Fruit fly (Drosophila melanogaster): ENCODE results near the gene CG42717.

The CG42717 gene

DNA sequence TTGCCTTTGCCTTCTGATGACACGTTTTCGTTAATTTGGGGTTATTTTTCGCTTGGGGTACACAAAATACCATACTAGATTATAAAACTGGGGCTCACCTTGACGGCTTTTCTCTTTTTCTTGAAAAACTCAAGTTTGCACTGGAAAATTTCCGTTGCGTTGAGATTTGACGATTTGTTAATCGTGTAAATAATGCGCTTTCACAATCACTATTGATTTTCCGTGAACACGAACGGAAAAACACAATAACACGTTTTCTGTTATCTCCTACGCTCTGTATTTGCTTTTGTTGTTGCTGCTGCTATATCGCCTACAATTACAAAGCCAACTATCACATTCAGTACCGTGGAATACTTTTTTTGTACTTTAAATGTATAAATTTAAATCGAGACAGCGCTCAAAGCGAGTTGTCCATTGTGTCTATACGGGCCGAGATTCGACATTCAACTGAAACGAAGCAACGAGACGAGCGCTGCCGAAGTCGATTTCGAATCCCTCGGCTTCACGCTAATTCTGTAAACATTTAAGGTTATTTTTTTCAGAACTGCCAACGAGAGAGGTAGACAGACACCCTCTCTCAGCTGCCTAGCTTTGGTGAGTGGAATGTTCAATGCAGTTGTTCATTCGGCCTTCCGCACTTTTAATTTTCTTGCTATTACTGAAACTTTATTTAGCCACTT is 13.5 kb upstream of the CG42717 start (continued):
- TF ChIP-seq Hr39 (optimal IDR thresholded peaks at IDR 0.05) (no peak), dmrt11E (tag; optimal IDR thresholded peaks at IDR 0.05) (no peak), CG33557 (GFP tag; optimal IDR thresholded peaks at IDR 0.05) (no peak), crol (GFP tag; IDR thresholded peaks at IDR 0.05) (no peak), cas (GFP tag; IDR thresholded peaks at IDR 0.05) (0 out of 2 replicates have a peak, but pooled peaks have one; percentile 45), salm (tag; optimal IDR thresholded peaks at IDR 0.05) (no peak), gsb (GFP tag; IDR thresholded peaks at IDR 0.05) (no peak), pho (GFP tag; optimal IDR thresholded peaks at IDR 0.05) (no peak), Side (GFP tag; optimal IDR thresholded peaks at IDR 0.05) (no peak), bigmax (GFP tag; optimal IDR thresholded peaks at IDR 0.05) (peak; percentile 94), CG6654 (GFP tag; optimal IDR thresholded peaks at IDR 0.05) (no peak), CG1603 (tag; optimal IDR thresholded peaks at IDR 0.05) (peak; percentile 19), CG34376 (GFP tag; optimal IDR thresholded peaks at IDR 0.05) (peak; percentile 85), Hr78 (GFP tag; optimal IDR thresholded peaks at IDR 0.05) (no peak), Sox102F (GFP tag; optimal IDR thresholded peaks at IDR 0.05) (no peak), Med (GFP tag) (peak; percentile 92), Sox100B (GFP tag; optimal IDR thresholded peaks at IDR 0.05) (no peak), kah (GFP tag; optimal IDR thresholded peaks at IDR 0.05) (no peak), so (GFP tag; IDR thresholded peaks at IDR 0.05) (peak; percentile 24; the same call in 1 of the 3 replicates), sens (GFP tag) (peak; percentile 89), CG16815 (GFP tag; optimal IDR thresholded peaks at IDR 0.05) (no peak), fd102C (GFP tag; optimal IDR thresholded peaks at IDR 0.05) (no peak), trh (GFP tag; optimal IDR thresholded peaks at IDR 0.05) (no peak), Trl (optimal IDR thresholded peaks at IDR 0.05) (peak in 1 of 2 experiments; percentile 66), Trl (GFP tag; optimal IDR thresholded peaks at IDR 0.05) (no peak), unc-4 (GFP tag; IDR thresholded peaks at IDR 0.05; ENCODE audit: partially characterized antibody) (no peak), Dad (GFP tag; optimal IDR thresholded peaks at IDR 0.05) (no peak), cad (GFP tag; optimal IDR thresholded peaks at IDR 0.05) (no peak), CG13624 (GFP tag; optimal IDR thresholded peaks at IDR 0.05) (no peak), CG12769 (tag; optimal IDR thresholded peaks at IDR 0.05) (peak; percentile 78), pan (optimal IDR thresholded peaks at IDR 0.05) (no peak), pan (GFP tag; optimal IDR thresholded peaks at IDR 0.05 in 1 of 2, IDR thresholded peaks at IDR 0.05 in 1 of 2) (no peak), CG13424 (tag; optimal IDR thresholded peaks at IDR 0.05) (no peak), CG12104 (GFP tag; optimal IDR thresholded peaks at IDR 0.05) (no peak), CG18011 (GFP tag; optimal IDR thresholded peaks at IDR 0.05) (no peak), CG15696 (tag; optimal IDR thresholded peaks at IDR 0.05) (no peak), pita (GFP tag; optimal IDR thresholded peaks at IDR 0.05) (no peak), Lim3 (GFP tag; IDR thresholded peaks at IDR 0.05) (no peak), slou (GFP tag; optimal IDR thresholded peaks at IDR 0.05) (no peak), Six4 (GFP tag; optimal IDR thresholded peaks at IDR 0.05) (no peak), CG7357 (GFP tag; IDR thresholded peaks at IDR 0.05) (no peak), CG32767 (GFP tag; IDR thresholded peaks at IDR 0.05) (no peak), Opbp (GFP tag; IDR thresholded peaks at IDR 0.05; ENCODE audit: partially characterized antibody) (no peak), CG15269 (tag; optimal IDR thresholded peaks at IDR 0.05) (peak; percentile 7), YL-1 (GFP tag; optimal IDR thresholded peaks at IDR 0.05) (no peak), Ets97D (GFP tag; optimal IDR thresholded peaks at IDR 0.05) (no peak), CG2875 (GFP tag; optimal IDR thresholded peaks at IDR 0.05) (peak; percentile 5), CG42726 (GFP tag; IDR thresholded peaks at IDR 0.05; ENCODE audit: partially characterized antibody) (peak; percentile 26; the same call in 1 of the 2 replicates), MBD-R2 (GFP tag; IDR thresholded peaks at IDR 0.05) (no peak), zfh1 (GFP tag; IDR thresholded peaks at IDR 0.05) (0 out of 3 replicates have a peak, but pooled peaks have one; percentile 48), crc (GFP tag; optimal IDR thresholded peaks at IDR 0.05) (no peak)

Data from whole organism, embryonic.